Fruit fly (Drosophila melanogaster): ENCODE measurements around the gene CG10311.

The CG10311 gene

DNA sequence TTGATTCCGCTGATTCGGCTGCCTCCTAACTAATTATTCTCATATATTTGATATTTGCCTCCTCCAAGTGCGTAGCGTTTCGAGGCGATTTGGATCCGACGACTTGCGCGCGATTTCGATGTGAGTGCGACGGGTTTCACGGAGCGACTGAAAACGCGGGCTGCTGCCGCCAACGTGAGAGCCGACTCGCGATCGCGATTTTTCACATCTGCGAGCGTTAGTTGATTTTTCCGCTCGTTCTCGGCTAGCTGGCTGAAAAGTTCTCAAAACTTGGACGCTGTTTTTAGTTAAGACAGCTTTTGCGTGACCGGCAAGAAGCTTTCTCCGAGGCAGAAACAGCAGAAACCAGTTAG lies at the start of gene CG10311:
Gene CG10311, minus strand, starts transcription at position 153 of the 353 bp plus-strand sequence.
- TF ChIP-seq ttk (optimal IDR thresholded peaks at IDR 0.05) = no peak
- no peak for TF ChIP-seq Sin3A (optimal IDR thresholded peaks at IDR 0.05)

DNA sequence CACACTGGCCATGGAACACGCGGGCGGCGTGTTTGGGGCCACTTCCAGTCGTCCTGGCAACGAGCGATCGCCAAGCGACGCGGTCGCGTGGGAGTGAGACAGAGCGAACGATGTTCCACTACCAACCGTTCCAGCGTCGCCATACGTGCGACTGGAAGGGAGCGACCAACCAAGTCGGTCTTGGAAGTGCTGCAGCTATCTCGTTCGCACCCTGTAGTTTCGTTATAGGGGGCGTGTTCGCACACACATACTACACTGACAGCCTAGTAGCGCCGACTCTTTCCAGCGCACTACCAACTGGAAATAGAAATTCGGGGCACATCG lies 46.9 kb upstream of the CG10311 start:
- no peak for TF ChIP-seq Sin3A (optimal IDR thresholded peaks at IDR 0.05)
- no peak for TF ChIP-seq h (optimal IDR thresholded peaks at IDR 0.05)
- TF ChIP-seq psq (optimal IDR thresholded peaks at IDR 0.05) = no peak
- TF ChIP-seq Myc (optimal IDR thresholded peaks at IDR 0.05) = no peak
- TF ChIP-seq insv (optimal IDR thresholded peaks at IDR 0.05) = no peak
- no peak for TF ChIP-seq ttk (optimal IDR thresholded peaks at IDR 0.05)

DNA sequence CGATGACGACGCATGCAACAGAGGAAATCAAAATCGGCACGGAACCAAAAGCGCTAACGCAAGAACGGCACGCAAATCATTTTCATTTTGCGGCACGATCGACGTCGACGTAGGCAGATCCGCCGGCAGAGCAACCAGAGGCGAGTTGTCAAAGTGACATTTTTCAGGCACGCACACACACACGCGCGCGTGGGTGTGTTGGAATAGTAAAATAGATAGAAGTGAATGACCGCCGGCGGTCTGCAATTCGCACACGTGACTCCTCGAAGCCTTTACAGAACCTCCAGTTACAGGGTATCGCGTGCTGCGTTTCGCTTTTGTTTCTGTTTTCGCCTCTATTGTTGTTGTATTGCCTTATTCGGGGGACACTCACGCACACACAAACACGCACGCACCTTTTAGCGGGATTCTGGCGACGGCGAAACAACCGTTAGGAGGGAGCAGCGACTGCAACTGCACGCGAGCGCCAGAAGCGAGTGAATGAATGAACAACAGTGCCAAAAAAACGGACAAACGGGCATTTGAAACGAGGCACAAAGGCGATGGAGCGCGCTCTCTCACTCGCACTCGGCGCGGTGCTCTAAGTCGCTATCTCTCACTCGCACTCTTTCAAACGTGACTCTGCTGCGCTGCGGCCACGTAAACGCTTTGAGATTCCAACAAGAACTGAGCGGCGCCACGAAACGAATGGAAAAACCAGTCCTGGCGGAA lies 46.4 kb upstream of the CG10311 start, which contains the start of gene ss:
Gene ss, minus strand, starts transcription at position 668 of the 711 bp plus-strand sequence.
- TF ChIP-seq insv (optimal IDR thresholded peaks at IDR 0.05) = no peak
- no peak for TF ChIP-seq psq (optimal IDR thresholded peaks at IDR 0.05)
- no peak for TF ChIP-seq h (optimal IDR thresholded peaks at IDR 0.05)
- TF ChIP-seq ttk (optimal IDR thresholded peaks at IDR 0.05) = no peak
- no peak for TF ChIP-seq Sin3A (optimal IDR thresholded peaks at IDR 0.05)
- no peak for TF ChIP-seq Myc (optimal IDR thresholded peaks at IDR 0.05)

DNA sequence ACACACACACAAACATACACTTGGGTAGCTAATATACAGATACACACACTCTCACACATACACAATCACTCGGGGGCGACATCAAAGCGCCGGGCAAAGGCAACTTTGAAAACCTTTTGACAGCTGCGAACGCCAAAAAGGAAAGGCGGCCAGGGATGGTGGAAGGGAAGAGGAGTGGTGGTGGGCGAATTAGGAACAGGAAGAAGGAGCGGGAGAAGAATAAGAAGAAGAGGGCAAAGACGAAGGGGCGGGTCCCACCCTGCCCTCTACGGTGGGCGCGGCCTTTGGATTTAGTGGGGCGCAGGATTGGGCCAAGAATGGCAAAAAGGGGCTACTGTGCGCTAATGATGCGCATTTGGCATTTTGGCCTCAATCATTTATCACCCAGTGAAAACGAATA lies 39.8 kb upstream of the CG10311 start:
- no peak for TF ChIP-seq h (optimal IDR thresholded peaks at IDR 0.05)
- TF ChIP-seq psq (optimal IDR thresholded peaks at IDR 0.05) = no peak
- TF ChIP-seq ttk (optimal IDR thresholded peaks at IDR 0.05) = no peak
- TF ChIP-seq insv (optimal IDR thresholded peaks at IDR 0.05) = no peak
- no peak for TF ChIP-seq Sin3A (optimal IDR thresholded peaks at IDR 0.05)
- TF ChIP-seq Myc (optimal IDR thresholded peaks at IDR 0.05) = no peak

DNA sequence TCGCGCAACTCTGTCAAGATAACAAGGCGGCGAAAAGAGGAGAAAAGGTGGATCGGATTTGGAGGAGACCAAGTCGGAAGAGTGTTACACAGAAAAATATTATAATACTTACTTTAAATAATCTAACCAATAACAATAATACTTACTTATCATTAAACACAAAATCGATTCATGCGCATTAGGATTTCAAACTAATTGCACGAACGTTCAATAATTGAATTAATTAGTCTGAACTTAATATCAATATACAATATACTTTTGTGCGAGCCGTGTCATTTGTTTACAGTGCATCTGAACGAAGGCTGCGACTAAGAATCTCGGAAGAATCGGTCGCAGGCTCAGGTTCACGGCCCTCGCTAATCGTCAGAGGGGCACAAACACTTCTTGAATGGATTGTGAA lies 38.6 kb upstream of the CG10311 start:
- no peak for TF ChIP-seq h (optimal IDR thresholded peaks at IDR 0.05)
- no peak for TF ChIP-seq Sin3A (optimal IDR thresholded peaks at IDR 0.05)

DNA sequence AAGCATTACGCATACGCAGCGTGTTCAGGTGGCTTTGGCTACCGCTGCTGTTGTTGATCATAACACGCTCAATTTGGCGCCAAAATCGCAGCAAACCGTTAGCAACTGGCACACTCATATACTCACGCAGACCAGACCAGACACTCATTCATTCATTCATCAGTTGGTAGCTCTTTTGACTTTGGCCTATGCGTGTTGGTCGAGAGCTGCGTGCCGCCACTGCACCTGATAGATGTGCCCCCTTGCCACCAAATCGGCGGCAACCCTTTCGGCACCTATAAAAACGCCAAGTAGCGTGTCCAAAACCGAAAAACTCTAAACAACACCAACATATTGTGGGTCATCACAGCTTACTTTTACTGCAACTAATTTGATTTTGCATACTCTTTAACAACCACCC lies 37.7 kb upstream of the CG10311 start:
- no peak for TF ChIP-seq ttk (optimal IDR thresholded peaks at IDR 0.05)
- TF ChIP-seq Sin3A (optimal IDR thresholded peaks at IDR 0.05) = no peak
- no peak for TF ChIP-seq Myc (optimal IDR thresholded peaks at IDR 0.05)
- no peak for TF ChIP-seq h (optimal IDR thresholded peaks at IDR 0.05)
- no peak for TF ChIP-seq insv (optimal IDR thresholded peaks at IDR 0.05)
- TF ChIP-seq psq (optimal IDR thresholded peaks at IDR 0.05) = no peak

DNA sequence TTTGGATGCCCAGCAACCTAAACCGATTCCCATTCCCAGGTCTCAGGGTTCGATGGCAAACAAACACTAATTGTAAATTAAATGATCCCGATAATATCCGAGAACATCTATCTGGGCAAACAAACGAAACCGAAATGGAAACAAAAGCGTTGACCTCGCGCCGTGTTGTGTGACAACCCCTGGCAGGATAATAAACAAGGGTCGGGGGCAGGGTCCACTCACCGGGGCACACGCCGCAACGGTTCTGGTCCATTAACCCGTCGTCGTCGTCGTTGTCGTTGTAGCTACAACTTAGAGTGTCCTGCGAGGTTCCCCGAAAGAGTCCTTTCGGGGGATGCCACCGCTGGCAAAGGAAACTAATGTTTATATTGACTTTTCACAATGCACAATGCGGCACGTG lies 32.3 kb upstream of the CG10311 start:
- TF ChIP-seq Sin3A (optimal IDR thresholded peaks at IDR 0.05) (no peak), ttk (optimal IDR thresholded peaks at IDR 0.05) (no peak), Myc (optimal IDR thresholded peaks at IDR 0.05) (no peak), h (optimal IDR thresholded peaks at IDR 0.05) (no peak), psq (optimal IDR thresholded peaks at IDR 0.05) (no peak), insv (optimal IDR thresholded peaks at IDR 0.05) (no peak)

DNA sequence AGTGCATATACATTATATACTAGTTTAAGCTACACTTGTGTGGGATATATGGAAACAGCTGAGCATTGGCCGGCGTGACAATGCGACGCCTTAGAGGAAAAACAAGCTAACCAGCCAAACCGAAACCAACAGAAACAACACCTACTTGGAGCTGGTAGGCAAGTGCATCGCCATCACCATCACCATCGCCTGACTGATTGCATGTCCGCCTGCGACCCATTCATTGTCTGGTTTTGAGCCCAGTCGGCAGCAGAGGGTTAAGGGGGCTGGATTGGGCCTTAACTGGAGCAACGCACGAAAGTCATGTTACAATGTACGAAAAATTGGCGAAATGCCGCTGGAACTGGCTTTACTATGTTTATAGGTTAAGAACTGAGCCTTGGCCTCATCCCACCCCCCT lies 30.2 kb upstream of the CG10311 start:
- TF ChIP-seq insv (optimal IDR thresholded peaks at IDR 0.05) (no peak), h (optimal IDR thresholded peaks at IDR 0.05) (no peak), Myc (optimal IDR thresholded peaks at IDR 0.05) (no peak), Sin3A (optimal IDR thresholded peaks at IDR 0.05) (no peak), psq (optimal IDR thresholded peaks at IDR 0.05) (no peak)

DNA sequence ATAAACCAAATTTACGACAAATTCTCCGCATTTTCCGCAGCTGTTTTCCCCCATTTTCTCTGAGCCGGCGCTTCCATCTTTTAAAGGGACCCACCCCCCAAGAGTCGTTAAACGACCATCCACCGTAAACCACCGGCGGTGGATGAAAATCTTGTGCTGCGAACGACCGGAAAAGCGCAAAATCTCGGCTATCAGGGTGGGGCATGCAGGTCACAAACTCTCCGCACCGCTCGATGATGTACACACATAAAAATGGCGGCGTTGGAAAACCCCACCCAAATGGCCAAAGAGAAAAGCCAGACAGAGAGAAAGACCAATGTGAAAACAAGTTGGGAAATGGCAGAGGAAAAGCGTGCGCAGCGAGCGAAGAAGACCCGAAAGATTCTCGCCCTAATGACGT lies 28.8 kb upstream of the CG10311 start:
- TF ChIP-seq ttk (optimal IDR thresholded peaks at IDR 0.05) = no peak
- TF ChIP-seq psq (optimal IDR thresholded peaks at IDR 0.05) = no peak
- TF ChIP-seq Myc (optimal IDR thresholded peaks at IDR 0.05) = no peak
- no peak for TF ChIP-seq insv (optimal IDR thresholded peaks at IDR 0.05)
- TF ChIP-seq h (optimal IDR thresholded peaks at IDR 0.05) = no peak
- TF ChIP-seq Sin3A (optimal IDR thresholded peaks at IDR 0.05) = no peak

DNA sequence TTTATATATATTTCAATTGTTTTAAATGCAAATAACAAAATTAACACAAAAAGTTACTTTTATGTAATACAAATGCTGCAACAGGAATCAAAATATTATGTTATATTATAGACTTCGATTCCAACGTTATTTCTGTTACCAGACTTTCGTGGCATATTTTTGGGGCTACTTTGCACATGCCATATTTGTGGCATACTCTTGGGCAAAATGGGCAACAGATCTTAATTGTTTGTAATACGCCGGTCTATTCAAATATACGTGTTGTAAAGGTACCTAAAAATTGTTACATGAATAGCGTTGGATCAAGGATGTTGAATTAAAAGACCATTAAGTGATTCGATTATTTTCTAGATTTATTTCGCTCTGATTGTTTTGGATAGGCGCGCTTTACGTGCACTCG lies 17.3 kb upstream of the CG10311 start:
- TF ChIP-seq Sin3A (optimal IDR thresholded peaks at IDR 0.05) = no peak

DNA sequence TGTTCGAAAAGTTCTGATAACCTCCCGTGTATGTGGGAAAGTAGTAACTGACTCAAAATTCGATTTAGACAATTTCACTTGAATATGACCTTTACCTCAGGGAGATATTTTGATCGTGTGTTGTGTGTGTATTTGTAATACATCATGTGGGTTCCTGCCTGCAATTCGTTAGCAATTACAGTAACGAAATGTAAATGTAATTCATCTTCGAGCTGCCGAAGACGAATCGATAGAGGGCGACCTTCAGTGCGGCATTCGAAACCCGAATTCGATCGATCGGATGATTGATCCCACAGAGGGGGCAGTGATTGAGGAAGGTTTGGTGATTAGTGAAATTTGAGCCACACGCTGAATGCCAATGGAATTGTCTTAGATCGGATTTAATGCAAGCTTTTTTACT lies 13.6 kb upstream of the CG10311 start, which contains the start of gene CG10317:
Gene CG10317, minus strand, starts transcription at position 101 of the 400 bp plus-strand sequence.
- TF ChIP-seq Myc (optimal IDR thresholded peaks at IDR 0.05) = no peak
- no peak for TF ChIP-seq h (optimal IDR thresholded peaks at IDR 0.05)
- TF ChIP-seq insv (optimal IDR thresholded peaks at IDR 0.05) = no peak
- no peak for TF ChIP-seq Sin3A (optimal IDR thresholded peaks at IDR 0.05)
- no peak for TF ChIP-seq psq (optimal IDR thresholded peaks at IDR 0.05)
- no peak for TF ChIP-seq ttk (optimal IDR thresholded peaks at IDR 0.05)

DNA sequence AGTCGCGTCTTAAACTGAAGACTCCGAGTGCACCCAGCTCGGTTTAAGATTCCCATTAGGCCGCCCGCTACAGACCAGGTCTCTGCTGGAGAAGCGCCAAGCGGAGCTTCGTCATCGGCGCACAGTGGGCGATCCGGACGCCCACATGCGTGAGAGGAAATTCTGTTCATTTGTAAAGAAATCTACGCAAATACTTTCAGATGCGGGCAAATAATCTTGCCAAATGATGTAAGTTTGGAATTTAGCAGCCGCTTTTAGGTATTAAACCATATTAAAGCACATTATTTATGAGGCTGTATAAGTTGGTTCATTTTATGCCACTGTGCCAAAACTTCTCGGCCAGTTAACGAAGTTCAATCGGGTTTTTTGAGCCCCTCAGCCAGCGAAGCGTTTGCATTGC lies 11.5 kb upstream of the CG10311 start, which contains the start of gene js:
Gene js, minus strand, starts transcription at position 19 of the 400 bp plus-strand sequence.
- TF ChIP-seq Sin3A (optimal IDR thresholded peaks at IDR 0.05) (no peak), insv (optimal IDR thresholded peaks at IDR 0.05) (no peak), Myc (optimal IDR thresholded peaks at IDR 0.05) (no peak), psq (optimal IDR thresholded peaks at IDR 0.05) (no peak), ttk (optimal IDR thresholded peaks at IDR 0.05) (no peak), h (optimal IDR thresholded peaks at IDR 0.05) (no peak)

DNA sequence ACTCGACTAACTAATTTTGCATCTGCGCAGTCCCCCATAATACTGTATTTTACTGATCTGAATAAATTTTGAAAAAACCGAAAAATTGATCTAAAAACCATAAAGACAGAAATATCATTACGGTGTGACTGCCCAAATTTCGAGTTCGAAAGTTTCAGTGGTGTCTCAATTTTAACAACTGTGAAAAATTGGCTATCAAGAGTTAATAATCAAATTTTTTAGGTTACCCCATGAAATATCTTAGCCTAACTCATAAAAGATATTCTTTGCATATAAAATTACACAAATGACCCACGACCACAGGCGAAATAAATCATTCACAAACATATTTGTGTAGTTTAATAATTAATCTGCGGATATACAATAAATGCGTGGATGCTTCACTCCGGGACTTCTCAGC lies 3.2 kb upstream of the CG10311 start, which contains the start of gene CG42446:
Gene CG42446, minus strand, starts transcription at position 101 of the 400 bp plus-strand sequence.
- no peak for TF ChIP-seq Myc (optimal IDR thresholded peaks at IDR 0.05)
- TF ChIP-seq Sin3A (optimal IDR thresholded peaks at IDR 0.05) = no peak
- TF ChIP-seq psq (optimal IDR thresholded peaks at IDR 0.05) = no peak
- TF ChIP-seq ttk (optimal IDR thresholded peaks at IDR 0.05) = no peak
- no peak for TF ChIP-seq insv (optimal IDR thresholded peaks at IDR 0.05)
- TF ChIP-seq h (optimal IDR thresholded peaks at IDR 0.05) = no peak

Measured in Kc167 (cell line).